Worm (Caenorhabditis elegans) whole organism, L3 larva: Measurements from ENCODE around the gene ilkp-1.

Experiments used
- ZK546.5 ChIP-seq: sonication (generic microtip); optimal IDR thresholded peaks from 2 replicates; lab custom pipeline; 2017; ENCODE audit warnings: missing biosample characterization, missing genetic modification characterization
- aly-2 ChIP-seq: fragments of 150-350 bp; optimal IDR thresholded peaks from 2 replicates; lab custom pipeline; 2014; ENCODE audit warnings: missing biosample characterization, missing genetic modification characterization
- ama-1 ChIP-seq: fragments of 150-350 bp; optimal IDR thresholded peaks from 2 replicates; lab custom pipeline; 2018
- ceh-16 ChIP-seq: sonication (generic microtip); optimal IDR thresholded peaks from 2 replicates; lab custom pipeline; 2017; ENCODE audit warnings: missing biosample characterization, missing genetic modification characterization
- ceh-28 ChIP-seq: fragments of 150-350 bp; optimal IDR thresholded peaks from 2 replicates; lab custom pipeline; 2014; ENCODE audit warnings: missing biosample characterization, missing genetic modification reagents, missing genetic modification characterization
- ceh-82 ChIP-seq: fragments of 150-350 bp; optimal IDR thresholded peaks from 2 replicates; lab custom pipeline; 2014; ENCODE audit warnings: missing biosample characterization, missing genetic modification characterization
- ceh-9 ChIP-seq: sonication (generic microtip); optimal IDR thresholded peaks from 2 replicates; lab custom pipeline; 2018; ENCODE audit warnings: missing biosample characterization, missing genetic modification characterization
- daf-12 ChIP-seq: fragments of 150-350 bp; optimal IDR thresholded peaks from 2 replicates; lab custom pipeline; 2014; ENCODE audit warnings: missing biosample characterization, missing genetic modification reagents, missing genetic modification characterization
- egl-5 ChIP-seq: fragments of 150-350 bp; optimal IDR thresholded peaks from 2 replicates; lab custom pipeline; 2017; ENCODE audit warnings: missing biosample characterization, missing genetic modification reagents, missing genetic modification characterization, inconsistent platforms
- elt-1 ChIP-seq: fragments of 150-350 bp; optimal IDR thresholded peaks from 2 replicates; lab custom pipeline; 2014; ENCODE audit warnings: missing biosample characterization, missing genetic modification characterization
- elt-2 ChIP-seq: sonication (generic microtip); optimal IDR thresholded peaks from 2 replicates; lab custom pipeline; 2016; ENCODE audit warnings: missing genetic modification reagents, mild to moderate bottlenecking, missing genetic modification characterization, missing compliant biosample characterization
- elt-3 ChIP-seq, 3 experiments: fragments of 150-350 bp in 1 of 3; sonication (generic microtip) in 2 of 3; optimal IDR thresholded peaks; 2 replicates in 2 of 3; 4 replicates in 1 of 3; lab custom pipeline; 2014 to 2017; ENCODE audit warnings: missing biosample characterization in 3 of 3, missing genetic modification characterization in 3 of 3
- fkh-10 ChIP-seq: sonication (generic microtip); optimal IDR thresholded peaks from 2 replicates; lab custom pipeline; 2017; ENCODE audit warnings: missing biosample characterization, missing genetic modification reagents, missing genetic modification characterization
- fos-1 ChIP-seq: fragments of 150-350 bp; optimal IDR thresholded peaks from 2 replicates; lab custom pipeline; 2014; ENCODE audit warnings: missing biosample characterization, missing genetic modification characterization
- hmg-11 ChIP-seq: sonication (generic microtip); optimal IDR thresholded peaks from 2 replicates; lab custom pipeline; 2016; ENCODE audit warnings: missing genetic modification characterization, missing compliant biosample characterization
- jun-1 ChIP-seq: fragments of 150-350 bp; optimal IDR thresholded peaks from 2 replicates; lab custom pipeline; 2014; ENCODE audit warnings: missing biosample characterization, missing genetic modification reagents, missing genetic modification characterization
- lin-15B ChIP-seq: fragments of 150-350 bp; optimal IDR thresholded peaks from 2 replicates; lab custom pipeline; 2014; ENCODE audit warnings: missing biosample characterization, missing genetic modification characterization
- lin-39 ChIP-seq: fragments of 150-350 bp; optimal IDR thresholded peaks from 2 replicates; lab custom pipeline; 2018; ENCODE audit warnings: missing biosample characterization, missing genetic modification reagents, missing genetic modification characterization
- lsy-12 ChIP-seq: sonication (generic microtip); optimal IDR thresholded peaks from 2 replicates; lab custom pipeline; 2016; ENCODE audit warnings: mild to moderate bottlenecking, missing genetic modification characterization, missing compliant biosample characterization
- mdl-1 ChIP-seq: fragments of 150-350 bp; optimal IDR thresholded peaks from 2 replicates; lab custom pipeline; 2014; ENCODE audit warnings: missing biosample characterization, missing genetic modification characterization
- mml-1 ChIP-seq: fragments of 150-350 bp; sonication (generic microtip); optimal IDR thresholded peaks from 3 replicates; lab custom pipeline; 2014; ENCODE audit warnings: missing biosample characterization, missing genetic modification characterization
- nfya-1 ChIP-seq: sonication (generic microtip); optimal IDR thresholded peaks from 2 replicates; lab custom pipeline; 2017; ENCODE audit warnings: missing genetic modification characterization, mild to moderate bottlenecking, missing compliant biosample characterization, antibody characterized with exemption, moderate library complexity; ENCODE audit not compliant: insufficient read depth
- nhr-11 ChIP-seq: fragments of 150-350 bp; optimal IDR thresholded peaks from 2 replicates; lab custom pipeline; 2014; ENCODE audit warnings: missing biosample characterization, missing genetic modification characterization
- nhr-12 ChIP-seq: fragments of 150-350 bp; optimal IDR thresholded peaks from 2 replicates; lab custom pipeline; 2014; ENCODE audit warnings: missing biosample characterization, missing genetic modification characterization
- nhr-23 ChIP-seq: fragments of 150-350 bp; optimal IDR thresholded peaks from 2 replicates; lab custom pipeline; 2014; ENCODE audit warnings: missing biosample characterization, missing genetic modification reagents, missing genetic modification characterization
- nhr-25 ChIP-seq: sonication (generic microtip); optimal IDR thresholded peaks from 2 replicates; lab custom pipeline; 2017; ENCODE audit warnings: missing biosample characterization, missing genetic modification characterization
- nhr-28 ChIP-seq: fragments of 150-350 bp; optimal IDR thresholded peaks from 2 replicates; lab custom pipeline; 2014; ENCODE audit warnings: missing biosample characterization, missing genetic modification characterization
- nhr-43 ChIP-seq: sonication (generic microtip); optimal IDR thresholded peaks from 2 replicates; lab custom pipeline; 2016; ENCODE audit warnings: mild to moderate bottlenecking, missing genetic modification characterization, missing compliant biosample characterization; ENCODE audit not compliant: poor library complexity, severe bottlenecking
- nhr-67 ChIP-seq: fragments of 150-350 bp; optimal IDR thresholded peaks from 2 replicates; lab custom pipeline; 2014; ENCODE audit warnings: missing biosample characterization, missing genetic modification characterization
- nhr-76 ChIP-seq: fragments of 150-350 bp; sonication (generic microtip); optimal IDR thresholded peaks from 5 replicates; lab custom pipeline; 2014; ENCODE audit warnings: missing biosample characterization, missing genetic modification characterization
- pha-4 ChIP-seq: fragments of 150-350 bp; optimal IDR thresholded peaks from 2 replicates; lab custom pipeline; 2014; ENCODE audit warnings: missing biosample characterization, missing genetic modification reagents, missing genetic modification characterization
- pqm-1 ChIP-seq: fragments of 150-350 bp; optimal IDR thresholded peaks from 2 replicates; lab custom pipeline; 2017; ENCODE audit warnings: missing biosample characterization, missing genetic modification characterization, inconsistent platforms
- sea-2 ChIP-seq: fragments of 150-350 bp; sonication (generic microtip); optimal IDR thresholded peaks from 4 replicates; lab custom pipeline; 2014; ENCODE audit warnings: missing biosample characterization, missing genetic modification reagents, missing genetic modification characterization
- skn-1 ChIP-seq: fragments of 150-350 bp; optimal IDR thresholded peaks from 2 replicates; lab custom pipeline; 2014; ENCODE audit warnings: missing biosample characterization, missing genetic modification characterization
- snpc-4 ChIP-seq: fragments of 150-350 bp; optimal IDR thresholded peaks from 2 replicates; lab custom pipeline; 2014; ENCODE audit warnings: missing biosample characterization, missing genetic modification characterization
- unc-39 ChIP-seq: sonication (generic microtip); optimal IDR thresholded peaks from 4 replicates; lab custom pipeline; 2017; ENCODE audit warnings: missing biosample characterization, missing genetic modification characterization
- ztf-4 ChIP-seq: fragments of 150-350 bp; optimal IDR thresholded peaks from 2 replicates; lab custom pipeline; 2014; ENCODE audit warnings: missing biosample characterization, missing genetic modification characterization

Gene ilkp-1

ce11 chrII:11097154-11097887 lies 47.3 kb downstream of the ilkp-1 start, which contains the start of the genes rpl-36.A and nuo-1 (continued):
- TF ChIP-seq ceh-9 (tag; lab: Kevin White, UChicago) (no peak), ceh-82 (no peak), sea-2 (no peak), skn-1 (tag; lab: Kevin White, UChicago) (peak; percentile 83), nhr-43 (peak; percentile 41), ama-1 (lab: Kevin White, UChicago) (peak; percentile 47), mdl-1 (tag; lab: Kevin White, UChicago) (no peak), elt-1 (tag; lab: Kevin White, UChicago) (no peak), nhr-28 (tag; lab: Kevin White, UChicago) (no peak), hmg-11 (tag; lab: Kevin White, UChicago) (peak; percentile 79), nhr-12 (tag; lab: Kevin White, UChicago) (no peak), aly-2 (tag; lab: Kevin White, UChicago) (no peak)
- TF ChIP-seq, all 47 proteins: peak for 20

DNA sequence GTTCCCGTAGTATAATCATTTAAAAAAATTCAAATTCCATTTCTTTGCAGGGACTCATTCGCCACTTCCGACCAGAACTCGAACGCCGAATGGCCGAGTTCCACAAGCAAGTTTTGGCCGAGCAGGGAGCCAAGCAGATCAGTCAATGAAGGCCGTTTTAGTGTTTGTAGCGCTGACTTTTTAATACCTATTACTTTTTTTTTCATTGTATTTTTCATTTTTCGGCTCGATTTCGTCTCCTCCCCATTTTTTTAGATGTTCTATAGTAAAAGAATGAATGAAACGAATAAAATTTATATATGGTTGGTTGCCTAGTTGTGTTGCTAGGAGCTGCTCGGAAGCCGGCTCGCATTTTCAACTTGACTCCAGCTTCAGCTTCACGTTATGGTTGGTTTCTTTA lies 49.8 kb downstream of the ilkp-1 start, which contains the start of gene C09H10.4:
C09H10.4 (plus strand) TSS at position 301 of the 400 bp plus-strand sequence.
- no peak for TF ChIP-seq unc-39 (tag; lab: Kevin White, UChicago)
- no peak for TF ChIP-seq nhr-43
- TF ChIP-seq nhr-11 = no peak
- TF ChIP-seq elt-3 (tag; optimal IDR thresholded peaks at IDR 0.05; lab: Kevin White, UChicago) = no peak
- no peak for TF ChIP-seq jun-1
- TF ChIP-seq skn-1 (tag; lab: Kevin White, UChicago) = no peak
- no peak for TF ChIP-seq mml-1 (tag; lab: Kevin White, UChicago)
- TF ChIP-seq egl-5 (tag; lab: Kevin White, UChicago) = no peak
- no peak for TF ChIP-seq nhr-28 (tag; lab: Kevin White, UChicago)
- no peak for TF ChIP-seq ztf-4 (tag; lab: Kevin White, UChicago)
- no peak for TF ChIP-seq ceh-16 (tag; lab: Kevin White, UChicago)
- TF ChIP-seq nhr-12 (tag; lab: Kevin White, UChicago) = no peak
- TF ChIP-seq nfya-1 (tag; lab: Kevin White, UChicago) = no peak
- TF ChIP-seq ceh-82 = no peak
- no peak for TF ChIP-seq nhr-76
- no peak for TF ChIP-seq pha-4 (tag; lab: Kevin White, UChicago)
- no peak for TF ChIP-seq ZK546.5 (tag; lab: Kevin White, UChicago)
- no peak for TF ChIP-seq ceh-9 (tag; lab: Kevin White, UChicago)
- TF ChIP-seq elt-2 = no peak
- TF ChIP-seq daf-12 (tag; lab: Kevin White, UChicago) = no peak

- TF ChIP-seq ama-1 (lab: Kevin White, UChicago) (no peak), nhr-67 (tag; lab: Kevin White, UChicago) (no peak), fos-1 (no peak), ceh-28 (tag; lab: Kevin White, UChicago) (no peak), unc-39 (tag; lab: Kevin White, UChicago) (no peak)
Observed at ce11 chrII:11101171-11101570, 51.1 kb downstream of the ilkp-1 start.

- TF ChIP-seq nhr-25 (peak; percentile 83), snpc-4 (tag; lab: Kevin White, UChicago) (peak; percentile 49), nhr-23 (tag; lab: Kevin White, UChicago) (peak; percentile 72), lsy-12 (tag; lab: Kevin White, UChicago) (no peak), egl-5 (tag; lab: Kevin White, UChicago) (peak; percentile 80), lin-39 (tag; lab: Kevin White, UChicago) (peak; percentile 79), pqm-1 (tag; lab: Kevin White, UChicago) (peak; percentile 29), ZK546.5 (tag; lab: Kevin White, UChicago) (no peak), pha-4 (tag; lab: Kevin White, UChicago) (peak; percentile 84), nfya-1 (tag; lab: Kevin White, UChicago) (peak; percentile 76), lin-15B (tag; lab: Kevin White, UChicago) (peak; percentile 82), hmg-11 (tag; lab: Kevin White, UChicago) (peak; percentile 11), elt-2 (peak; percentile 48), fkh-10 (GFP tag; lab: Kevin White, UChicago) (no peak), nhr-76 (no peak)
Observed at ce11 chrII:11103052-11103451, 53.0 kb downstream of the ilkp-1 start.
